Fruit fly (Drosophila melanogaster) whole organism, prepupa: ENCODE data around the gene Alms1b.

Source experiments
- Met ChIP-seq: fragments of 200-800 bp; sonication (Bioruptor generic); optimal IDR thresholded peaks from 3 replicates; lab custom pipeline; 2016; ENCODE audit warnings: missing biosample characterization, missing genetic modification characterization
- cyc ChIP-seq: fragments of 200-800 bp; sonication (Bioruptor generic); optimal IDR thresholded peaks from 3 replicates; lab custom pipeline; 2016; ENCODE audit warnings: missing biosample characterization, missing genetic modification characterization

DNA sequence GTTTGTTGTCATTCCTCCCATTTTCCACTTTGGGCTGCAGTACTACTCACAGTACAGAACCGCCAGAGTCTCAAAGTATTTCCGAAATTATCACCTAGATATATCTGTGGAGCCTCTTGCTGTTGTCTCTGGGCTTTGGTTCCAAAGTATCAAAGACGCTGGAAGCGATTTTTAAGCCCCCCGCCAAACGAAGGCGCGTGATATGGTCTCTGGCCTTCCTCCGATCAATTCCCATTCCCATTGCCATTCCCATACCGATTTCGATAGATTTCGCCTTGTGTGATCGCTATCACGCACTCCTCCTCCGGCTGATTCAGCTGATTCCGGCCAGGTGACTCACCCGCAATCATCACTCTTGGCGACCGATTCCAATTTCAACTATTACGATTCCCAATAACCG is 43.2 kb downstream of the Alms1b start:
- TF ChIP-seq Met (GFP tag; lab: Kevin White, UChicago) (no peak), cyc (no peak)
